Worm (Caenorhabditis elegans) whole organism, late embryonic: ENCODE measurements around the gene vit-2.

Source experiments
- ama-1 ChIP-seq: fragments of 150-350 bp; optimal IDR thresholded peaks from 2 replicates; lab custom pipeline; 2014
- fax-1 ChIP-seq: sonication (generic microtip); optimal IDR thresholded peaks from 2 replicates; lab custom pipeline; 2016; ENCODE audit warnings: missing genotype, missing genetic modification characterization, missing compliant biosample characterization
- npax-4 ChIP-seq: sonication (generic microtip); optimal IDR thresholded peaks from 2 replicates; lab custom pipeline; 2016; ENCODE audit warnings: missing genetic modification characterization, missing compliant biosample characterization
- pqm-1 ChIP-seq: sonication (generic microtip); optimal IDR thresholded peaks from 2 replicates; lab custom pipeline; 2016; ENCODE audit warnings: missing genetic modification characterization, missing compliant biosample characterization

DNA sequence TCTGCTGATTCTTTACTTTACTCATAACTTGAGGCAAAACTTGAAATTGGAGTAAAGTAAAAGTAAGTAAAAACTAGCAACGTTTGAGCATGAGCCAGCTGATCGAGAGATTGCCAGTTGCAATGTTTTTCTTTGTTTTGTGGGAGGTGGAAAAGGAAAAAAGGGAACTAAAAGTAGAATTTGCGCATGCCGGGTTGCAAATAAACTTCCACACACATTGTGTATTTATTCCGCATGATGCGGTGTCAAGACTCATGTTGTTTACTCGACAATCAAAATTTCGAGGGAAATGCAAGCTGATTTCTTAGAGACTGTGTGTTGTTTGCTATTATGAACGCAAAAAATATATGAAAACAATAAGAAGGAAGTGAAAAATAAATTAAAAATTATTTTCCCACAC, 41.6 kb downstream of the vit-2 start:
- TF ChIP-seq pqm-1 (tag; lab: Kevin White, UChicago): no peak
- TF ChIP-seq fax-1: no peak
- no peak for TF ChIP-seq ama-1 (lab: Kevin White, UChicago)
- no peak for TF ChIP-seq npax-4 (tag; lab: Kevin White, UChicago)
